Worm (Caenorhabditis elegans): ENCODE results near the gene srsx-38.
A peak's percentile ranks its signal among the peaks of the same experiment; 100 is the strongest.
"Not testable (repeated sequence)": the region's sequence is repeated elsewhere in the genome, so short reads cannot be mapped to it uniquely, and the experiment has no call there.

The srsx-38 gene

ce11 chrV:15819983-15820382 is 12.7 kb upstream of the srsx-38 start, which contains the start of gene srbc-48 (continued):
- TF ChIP-seq pha-4 (tag; optimal IDR thresholded peaks at IDR 0.05), result no peak
- TF ChIP-seq sptf-2 (GFP tag; optimal IDR thresholded peaks at IDR 0.05), result no peak
- TF ChIP-seq fkh-3 (tag; optimal IDR thresholded peaks at IDR 0.05), result no peak

ce11 chrV:15817746-15818145 is 10.4 kb upstream of the srsx-38 start, which contains the start of gene abf-3:
Gene abf-3 (minus strand): TSS chrV:15817846.
- no peak for TF ChIP-seq ccch-3 (GFP tag; optimal IDR thresholded peaks at IDR 0.05)
- no peak for TF ChIP-seq cebp-2 (GFP tag; IDR thresholded peaks at IDR 0.05)
- TF ChIP-seq repo-1 (tag; optimal IDR thresholded peaks at IDR 0.05), result no peak
- no peak for TF ChIP-seq rec-8 (tag; optimal IDR thresholded peaks at IDR 0.05)
- TF ChIP-seq ztf-18 (tag; optimal IDR thresholded peaks at IDR 0.05), result no peak
- no peak for TF ChIP-seq sea-2 (GFP tag; IDR thresholded peaks at IDR 0.05)
- TF ChIP-seq lin-35 (GFP tag; optimal IDR thresholded peaks at IDR 0.05), result no peak
- no peak for TF ChIP-seq nfyb-1 (GFP tag; IDR thresholded peaks at IDR 0.05)
- no peak for TF ChIP-seq xnd-1 (tag; optimal IDR thresholded peaks at IDR 0.05)
- no peak for TF ChIP-seq lin-54 (GFP tag; optimal IDR thresholded peaks at IDR 0.05)
- no peak for TF ChIP-seq dpff-1 (tag; optimal IDR thresholded peaks at IDR 0.05)

- no peak for TF ChIP-seq let-526 (GFP tag; IDR thresholded peaks at IDR 0.05)
- TF ChIP-seq hmg-1.2 (GFP tag; IDR thresholded peaks at IDR 0.05), result peak; percentile 24; the same call in 1 of the 2 replicates
- TF ChIP-seq tbp1 (GFP tag; optimal IDR thresholded peaks at IDR 0.05), result no peak
- no peak for TF ChIP-seq ceh-100 (GFP tag; IDR thresholded peaks at IDR 0.05)
Observed at ce11 chrV:15815962-15816432, 8.7 kb upstream of the srsx-38 start, which contains the start of the genes fbxa-69 and F54B8.4. Gene fbxa-69 (minus strand): TSS chrV:15815971. Gene F54B8.4 (plus strand): TSS chrV:15816382.

ce11 chrV:15811982-15812381 is 4.7 kb upstream of the srsx-38 start, which contains the start of gene nhr-282:
Gene nhr-282 (plus strand): TSS chrV:15812282.
- TF ChIP-seq die-1 (tag; optimal IDR thresholded peaks at IDR 0.05); ztf-22 (GFP tag; optimal IDR thresholded peaks at IDR 0.05); hlh-26 (GFP tag; conservative IDR thresholded peaks at IDR 0.05): not testable (repeated sequence)

ce11 chrV:15810446-15810845 is 3.1 kb upstream of the srsx-38 start, which contains the start of gene F54B8.1:
Gene F54B8.1 (plus strand): TSS chrV:15810746.
- TF ChIP-seq nhr-120 (GFP tag; IDR thresholded peaks at IDR 0.05) (no peak), hmg-20 (GFP tag; IDR thresholded peaks at IDR 0.05) (no peak), Y67H2A.10 (GFP tag; conservative IDR thresholded peaks at IDR 0.05) (no peak), ceh-27 (GFP tag; optimal IDR thresholded peaks at IDR 0.05) (no peak), snpc-4 (GFP tag; optimal IDR thresholded peaks at IDR 0.05) (no peak), snpc-4 (tag; optimal IDR thresholded peaks at IDR 0.05) (no peak), madf-10 (tag; optimal IDR thresholded peaks at IDR 0.05) (no peak), F23B12.7 (tag; optimal IDR thresholded peaks at IDR 0.05; ENCODE audit: insufficient read depth) (no peak), snpc-1.1 (tag; optimal IDR thresholded peaks at IDR 0.05; ENCODE audit: insufficient read depth) (no peak), nfya-1 (tag; optimal IDR thresholded peaks at IDR 0.05; ENCODE audit: borderline replicate concordance, insufficient read depth) (no peak), attf-3 (GFP tag; conservative IDR thresholded peaks at IDR 0.05) (no peak), egrh-3 (GFP tag; IDR thresholded peaks at IDR 0.05) (no peak)
